Fruit fly (Drosophila melanogaster): ENCODE measurements around the gene Sh.
A peak's percentile ranks its signal among the peaks of the same experiment; 100 is the strongest.

Gene Sh

DNA sequence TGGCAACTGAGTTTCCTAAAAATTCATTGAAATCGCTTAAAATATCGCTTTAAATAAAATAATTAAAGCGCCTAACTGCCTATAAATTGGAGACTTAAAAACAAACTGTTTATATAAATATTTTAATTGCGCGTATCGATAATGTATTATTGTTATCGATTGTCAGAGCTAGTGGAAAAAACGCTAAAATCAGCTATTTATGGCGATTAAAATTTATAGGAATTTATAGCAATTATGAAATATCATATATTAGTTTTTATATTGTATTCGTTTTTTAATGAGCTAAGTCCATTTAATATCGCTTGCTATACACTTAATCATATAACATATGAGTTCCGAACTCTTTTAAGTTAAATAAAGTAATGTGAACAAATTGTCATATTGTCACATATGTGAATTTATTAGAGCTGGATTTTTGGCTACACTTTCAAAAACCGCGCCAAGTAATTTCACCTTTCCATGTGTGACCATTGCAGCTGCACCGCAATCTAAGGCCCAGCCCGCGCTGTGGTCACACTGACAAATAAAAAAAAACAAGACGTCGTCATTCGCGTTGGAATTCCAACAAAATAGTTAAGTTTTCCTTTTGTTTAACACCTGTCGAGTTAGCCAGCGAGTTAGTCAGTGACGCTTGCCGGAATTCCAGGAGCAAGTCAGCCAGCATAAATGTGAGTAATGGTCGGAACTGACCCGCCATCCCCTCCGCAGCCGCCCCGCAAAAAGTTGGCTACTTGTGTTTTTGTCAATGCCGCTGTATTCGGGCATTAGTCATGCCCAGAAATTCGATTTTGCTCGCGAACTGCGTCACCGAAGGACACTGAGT lies 155.7 kb downstream of the Sh start, which contains the start of the genes CG7772 and Vps4 (continued):
- TF ChIP-seq CG12236 (GFP tag; optimal IDR thresholded peaks at IDR 0.05) (no peak), zf30C (GFP tag; optimal IDR thresholded peaks at IDR 0.05) (no peak), CG1233 (GFP tag; optimal IDR thresholded peaks at IDR 0.05) (no peak), usp (GFP tag; optimal IDR thresholded peaks at IDR 0.05) (no peak), CG10267 (tag; optimal IDR thresholded peaks at IDR 0.05) (peak; percentile 5), YL-1 (GFP tag; optimal IDR thresholded peaks at IDR 0.05) (peak; percentile 50), CG11723 (GFP tag; optimal IDR thresholded peaks at IDR 0.05) (no peak), Sry-δ (GFP tag; optimal IDR thresholded peaks at IDR 0.05) (peak; percentile 34), MBD-R2 (GFP tag; IDR thresholded peaks at IDR 0.05) (peak; percentile 28), CG2889 (GFP tag; IDR thresholded peaks at IDR 0.05) (no peak), z (GFP tag; IDR thresholded peaks at IDR 0.05) (no peak), CG4707 (GFP tag; optimal IDR thresholded peaks at IDR 0.05) (no peak), CG2712 (tag; optimal IDR thresholded peaks at IDR 0.05) (peak; percentile 19), CHES-1-like (GFP tag; optimal IDR thresholded peaks at IDR 0.05) (no peak), Abd-B (GFP tag; optimal IDR thresholded peaks at IDR 0.05) (peak; percentile 8), Ets97D (GFP tag; optimal IDR thresholded peaks at IDR 0.05) (peak; percentile 27), trem (tag; optimal IDR thresholded peaks at IDR 0.05) (peak; percentile 24), abd-A (tag; optimal IDR thresholded peaks at IDR 0.05) (peak; percentile 33), crol (GFP tag; IDR thresholded peaks at IDR 0.05) (peak; percentile 78), Pdp1 (GFP tag; optimal IDR thresholded peaks at IDR 0.05) (peak in 1 of 2 experiments; percentile 44), sd (tag; optimal IDR thresholded peaks at IDR 0.05) (peak; percentile 93), CG3847 (GFP tag; IDR thresholded peaks at IDR 0.05) (peak; percentile 14; the same call in 1 of the 2 replicates), p53 (GFP tag; optimal IDR thresholded peaks at IDR 0.05) (no peak), zfh2 (GFP tag; optimal IDR thresholded peaks at IDR 0.05) (no peak), lmd (GFP tag; IDR thresholded peaks at IDR 0.05) (no peak), nom (GFP tag; optimal IDR thresholded peaks at IDR 0.05) (peak; percentile 23), HLH54F (GFP tag; optimal IDR thresholded peaks at IDR 0.05) (peak; percentile 3), CG1792 (GFP tag; optimal IDR thresholded peaks at IDR 0.05) (no peak), slp2 (GFP tag; optimal IDR thresholded peaks at IDR 0.05) (no peak), D19A (tag; optimal IDR thresholded peaks at IDR 0.05) (no peak), E2f2 (GFP tag; IDR thresholded peaks at IDR 0.05) (peak; percentile 90), Mad (GFP tag; optimal IDR thresholded peaks at IDR 0.05) (no peak), CG7556 (GFP tag; optimal IDR thresholded peaks at IDR 0.05) (no peak), CG4617 (GFP tag; optimal IDR thresholded peaks at IDR 0.05; ENCODE audit: borderline replicate concordance) (peak; percentile 68), CG2116 (GFP tag; optimal IDR thresholded peaks at IDR 0.05) (peak; percentile 64), ftz-f1 (GFP tag; optimal IDR thresholded peaks at IDR 0.05) (peak; percentile 0), unc-4 (GFP tag; IDR thresholded peaks at IDR 0.05; ENCODE audit: partially characterized antibody) (peak; percentile 45; the same call in 1 of the 2 replicates), CG31224 (GFP tag; IDR thresholded peaks at IDR 0.05) (no peak), al (GFP tag; IDR thresholded peaks at IDR 0.05) (no peak), CG16813 (GFP tag; IDR thresholded peaks at IDR 0.05; ENCODE audit: partially characterized antibody) (0 out of 3 replicates have a peak, but pooled peaks have one; percentile 11), eyg (GFP tag; optimal IDR thresholded peaks at IDR 0.05) (no peak), fd102C (GFP tag; optimal IDR thresholded peaks at IDR 0.05) (no peak), Dbx (GFP tag; IDR thresholded peaks at IDR 0.05) (no peak), ac (GFP tag; optimal IDR thresholded peaks at IDR 0.05) (no peak), CG34422 (GFP tag; IDR thresholded peaks at IDR 0.05) (no peak), kay (GFP tag; optimal IDR thresholded peaks at IDR 0.05) (peak; percentile 79), gfzf (GFP tag; optimal IDR thresholded peaks at IDR 0.05) (peak; percentile 73), Kr (GFP tag; optimal IDR thresholded peaks at IDR 0.05) (no peak), CG10321 (GFP tag; IDR thresholded peaks at IDR 0.05) (no peak), CTCF (GFP tag; optimal IDR thresholded peaks at IDR 0.05) (no peak)

Data from whole organism, embryonic.